Fruit fly (Drosophila melanogaster): Measurements from ENCODE around the gene CG15533.

dm6 chr3R:30385531-30385930 lies 43.1 kb upstream of the CG15533 start:
- TF ChIP-seq CTCF (optimal IDR thresholded peaks at IDR 0.05) (no peak), CG8478 (optimal IDR thresholded peaks at IDR 0.05) (no peak)
